Fruit fly (Drosophila melanogaster) whole organism, prepupa: ENCODE measurements around the gene CG43098.

Source experiments
- Blimp-1 ChIP-seq: fragments of 200-800 bp; sonication (Bioruptor generic); optimal IDR thresholded peaks from 3 replicates; lab custom pipeline; 2017; ENCODE audit warnings: missing biosample characterization, missing genetic modification characterization, mild to moderate bottlenecking, moderate library complexity, missing genetic modification reagents
- CG10631 ChIP-seq: fragments of 200-800 bp; sonication (Bioruptor generic); optimal IDR thresholded peaks from 2 replicates; lab custom pipeline; 2016; ENCODE audit warnings: missing biosample characterization, missing genetic modification characterization
- CG10669 ChIP-seq: fragments of 200-800 bp; sonication (Bioruptor generic); optimal IDR thresholded peaks from 3 replicates; lab custom pipeline; 2018; ENCODE audit warnings: missing biosample characterization, mild to moderate bottlenecking, missing genetic modification characterization, moderate library complexity
- CG11294 ChIP-seq: fragments of 200-800 bp; sonication (Bioruptor generic); IDR thresholded peaks from 2 replicates; pipeline ENCODE4 v1.3.6; 2022; ENCODE audit warnings: missing biosample characterization, missing genetic modification characterization
- CG15336 ChIP-seq: fragments of 200-800 bp; sonication (Bioruptor generic); IDR thresholded peaks from 2 replicates; pipeline ENCODE4 v1.3.6; 2022; ENCODE audit warnings: missing biosample characterization, missing genetic modification characterization
- CG3032 ChIP-seq: fragments of 200-800 bp; optimal IDR thresholded peaks from 2 replicates; lab custom pipeline; 2019; ENCODE audit warnings: missing biosample characterization, mild to moderate bottlenecking, missing genetic modification characterization, moderate library complexity
- CG31627 ChIP-seq: fragments of 200-800 bp; sonication (Bioruptor generic); optimal IDR thresholded peaks from 3 replicates; lab custom pipeline; 2016; ENCODE audit warnings: missing biosample characterization, missing genetic modification characterization
- CG32006 ChIP-seq: fragments of 200-800 bp; sonication (Bioruptor generic); optimal IDR thresholded peaks from 3 replicates; lab custom pipeline; 2017; ENCODE audit warnings: missing biosample characterization, mild to moderate bottlenecking, missing genetic modification characterization
- CG34406 ChIP-seq: fragments of 200-800 bp; sonication (Bioruptor generic); optimal IDR thresholded peaks from 3 replicates; lab custom pipeline; 2016; ENCODE audit warnings: missing biosample characterization, missing genetic modification characterization
- CG3919 ChIP-seq: fragments of 200-800 bp; sonication (Bioruptor generic); optimal IDR thresholded peaks from 3 replicates; lab custom pipeline; 2016; ENCODE audit warnings: missing biosample characterization, missing genetic modification characterization
- CG4318 ChIP-seq: fragments of 200-800 bp; sonication (Bioruptor generic); optimal IDR thresholded peaks from 3 replicates; lab custom pipeline; 2017; ENCODE audit warnings: missing biosample characterization, mild to moderate bottlenecking, missing genetic modification characterization
- CG6163 ChIP-seq: fragments of 200-800 bp; sonication (Bioruptor generic); IDR thresholded peaks from 3 replicates; pipeline ENCODE4 v1.3.6; 2022; ENCODE audit warnings: missing biosample characterization, missing genetic modification characterization
- CG6276 ChIP-seq: fragments of 200-800 bp; sonication (Bioruptor generic); optimal IDR thresholded peaks from 2 replicates; lab custom pipeline; 2017; ENCODE audit warnings: missing biosample characterization, mild to moderate bottlenecking, missing genetic modification characterization
- CG6808 ChIP-seq: fragments of 200-800 bp; sonication (Bioruptor generic); optimal IDR thresholded peaks from 3 replicates; lab custom pipeline; 2017; ENCODE audit warnings: missing biosample characterization, missing genetic modification characterization, mild to moderate bottlenecking, moderate library complexity, missing genetic modification reagents
- CG7368 ChIP-seq: fragments of 200-800 bp; sonication (Bioruptor generic); optimal IDR thresholded peaks from 3 replicates; lab custom pipeline; 2016; ENCODE audit warnings: missing biosample characterization, missing genetic modification characterization
- CG8119 ChIP-seq: fragments of 200-800 bp; sonication (Bioruptor generic); IDR thresholded peaks from 3 replicates; pipeline ENCODE4 v1.3.6; 2022; ENCODE audit warnings: missing biosample characterization, missing genetic modification characterization
- CG9139 ChIP-seq: fragments of 200-800 bp; sonication (Bioruptor generic); optimal IDR thresholded peaks from 3 replicates; lab custom pipeline; 2017; ENCODE audit warnings: missing biosample characterization, mild to moderate bottlenecking, missing genetic modification characterization
- Eip75B ChIP-seq: fragments of 200-800 bp; sonication (Bioruptor generic); optimal IDR thresholded peaks from 3 replicates; lab custom pipeline; 2016; ENCODE audit warnings: missing biosample characterization, missing genetic modification characterization
- Eip78C ChIP-seq: fragments of 200-800 bp; sonication (Bioruptor generic); peaks from one replicate; lab custom pipeline; 2016; ENCODE audit warnings: missing biosample characterization, missing genetic modification characterization
- Ets21C ChIP-seq: fragments of 200-800 bp; sonication (Bioruptor generic); optimal IDR thresholded peaks from 3 replicates; lab custom pipeline; 2016; ENCODE audit warnings: missing biosample characterization, missing genetic modification characterization
- Ets96B ChIP-seq: fragments of 200-800 bp; optimal IDR thresholded peaks from 2 replicates; lab custom pipeline; 2019; ENCODE audit warnings: missing biosample characterization, mild to moderate bottlenecking, missing genetic modification characterization, moderate library complexity
- Gug ChIP-seq: fragments of 200-800 bp; sonication (Bioruptor generic); IDR thresholded peaks from 2 replicates; pipeline ENCODE4 v1.3.6; 2022; ENCODE audit warnings: missing biosample characterization, missing genetic modification characterization
- Hr38 ChIP-seq: sonication (Bioruptor generic); optimal IDR thresholded peaks from 2 replicates; lab custom pipeline; 2016; ENCODE audit warnings: missing biosample characterization, missing genetic modification characterization
- Hr4 ChIP-seq: fragments of 200-800 bp; sonication (Bioruptor generic); optimal IDR thresholded peaks from 3 replicates; lab custom pipeline; 2016; ENCODE audit warnings: missing biosample characterization, missing genetic modification characterization
- Lpt ChIP-seq: fragments of 200-800 bp; sonication (Bioruptor generic); optimal IDR thresholded peaks from 3 replicates; lab custom pipeline; 2016; ENCODE audit warnings: missing biosample characterization, missing genetic modification characterization
- OdsH ChIP-seq: fragments of 200-800 bp; sonication (Bioruptor generic); optimal IDR thresholded peaks from 3 replicates; lab custom pipeline; 2016; ENCODE audit warnings: missing biosample characterization, missing genetic modification characterization
- Sox102F ChIP-seq: fragments of 200-800 bp; sonication (Bioruptor generic); optimal IDR thresholded peaks from 2 replicates; lab custom pipeline; 2016; ENCODE audit warnings: missing biosample characterization, mild to moderate bottlenecking, missing genetic modification characterization
- Sox14 ChIP-seq: fragments of 200-800 bp; sonication (Bioruptor generic); optimal IDR thresholded peaks from 3 replicates; lab custom pipeline; 2016; ENCODE audit warnings: missing biosample characterization, missing genetic modification characterization
- Sox15 ChIP-seq: fragments of 200-800 bp; sonication (Bioruptor generic); optimal IDR thresholded peaks from 3 replicates; lab custom pipeline; 2016; ENCODE audit warnings: missing biosample characterization, missing genetic modification characterization
- achi ChIP-seq: fragments of 200-800 bp; sonication (Bioruptor generic); optimal IDR thresholded peaks from 3 replicates; lab custom pipeline; 2016; ENCODE audit warnings: missing biosample characterization, missing genetic modification characterization
- acj6 ChIP-seq: fragments of 200-800 bp; sonication (Bioruptor generic); optimal IDR thresholded peaks from 3 replicates; lab custom pipeline; 2016; ENCODE audit warnings: missing biosample characterization, missing genetic modification characterization
- cyc ChIP-seq: fragments of 200-800 bp; sonication (Bioruptor generic); optimal IDR thresholded peaks from 3 replicates; lab custom pipeline; 2016; ENCODE audit warnings: missing biosample characterization, missing genetic modification characterization
- dac ChIP-seq: fragments of 200-800 bp; sonication (Bioruptor generic); optimal IDR thresholded peaks from 2 replicates; lab custom pipeline; 2017; ENCODE audit warnings: missing biosample characterization, mild to moderate bottlenecking, missing genetic modification characterization
- eg ChIP-seq: fragments of 200-800 bp; sonication (Bioruptor generic); IDR thresholded peaks from 3 replicates; pipeline ENCODE4 v1.3.6; 2022; ENCODE audit warnings: missing biosample characterization, missing genetic modification characterization
- fd59A ChIP-seq: fragments of 200-800 bp; sonication (Bioruptor generic); optimal IDR thresholded peaks from 2 replicates; lab custom pipeline; 2017; ENCODE audit warnings: missing biosample characterization, mild to moderate bottlenecking, missing genetic modification characterization, missing genetic modification reagents
- fd85E ChIP-seq: fragments of 200-800 bp; sonication (Bioruptor generic); optimal IDR thresholded peaks from 3 replicates; lab custom pipeline; 2016; ENCODE audit warnings: missing biosample characterization, missing genetic modification characterization
- fkh ChIP-seq: fragments of 200-800 bp; sonication (Bioruptor generic); optimal IDR thresholded peaks from 3 replicates; lab custom pipeline; 2017; ENCODE audit warnings: missing biosample characterization, mild to moderate bottlenecking, missing genetic modification characterization, moderate library complexity
- lz ChIP-seq: fragments of 200-800 bp; sonication (Bioruptor generic); optimal IDR thresholded peaks from 3 replicates; lab custom pipeline; 2016; ENCODE audit warnings: missing biosample characterization, missing genetic modification characterization
- pdm3 ChIP-seq: fragments of 200-800 bp; sonication (Bioruptor generic); optimal IDR thresholded peaks from 3 replicates; lab custom pipeline; 2016; ENCODE audit warnings: missing biosample characterization, missing genetic modification characterization
- salr ChIP-seq, 2 experiments: fragments of 200-800 bp; sonication (Bioruptor generic); optimal IDR thresholded peaks; 3 replicates each; lab custom pipeline; 2016 to 2018; ENCODE audit warnings: missing biosample characterization in 2 of 2, missing genetic modification characterization in 2 of 2, mild to moderate bottlenecking in 1 of 2
- svp ChIP-seq: fragments of 200-800 bp; sonication (Bioruptor generic); peaks from one replicate; lab custom pipeline; 2016; ENCODE audit warnings: missing biosample characterization, missing genetic modification characterization

CG43098 gene

dm6 chr3L:3672490-3673107, 13.7 kb downstream of the CG43098 start:
- TF ChIP-seq CG9139 (GFP tag; lab: Kevin White, UChicago) (no peak), Blimp-1 (GFP tag; lab: Kevin White, UChicago) (no peak), Eip78C (GFP tag; lab: Kevin White, UChicago) (no peak), Gug (no peak), Ets21C (GFP tag; lab: Kevin White, UChicago) (no peak), Ets96B (tag; lab: Kevin White, UChicago) (no peak), Eip75B (GFP tag; lab: Kevin White, UChicago) (no peak), Sox15 (no peak), Lpt (GFP tag; lab: Kevin White, UChicago) (no peak), CG8119 (GFP tag; lab: Robert Waterston, UW) (no peak), fd59A (GFP tag; lab: Kevin White, UChicago) (no peak), cyc (GFP tag; lab: Kevin White, UChicago) (no peak), CG6163 (GFP tag; lab: Robert Waterston, UW) (no peak), CG31627 (GFP tag; lab: Kevin White, UChicago) (no peak), acj6 (GFP tag; lab: Kevin White, UChicago) (no peak), lz (GFP tag; lab: Kevin White, UChicago) (no peak)

- TF ChIP-seq Eip78C (GFP tag; lab: Kevin White, UChicago) (no peak), fd85E (GFP tag; lab: Kevin White, UChicago) (no peak), Sox102F (GFP tag; lab: Kevin White, UChicago) (no peak), CG9139 (GFP tag; lab: Kevin White, UChicago) (no peak), CG10669 (no peak), acj6 (GFP tag; lab: Kevin White, UChicago) (no peak)
These were observed 19.5 kb downstream of the CG43098 start for dm6 chr3L:3678375-3678774.

- TF ChIP-seq pdm3 (GFP tag; lab: Kevin White, UChicago) (peak; percentile 25), CG8119 (GFP tag; lab: Robert Waterston, UW) (peak; percentile 57; the same call in 2 of the 3 replicates), salr (GFP tag; optimal IDR thresholded peaks at IDR 0.05; lab: Kevin White, UChicago) (no peak), CG6808 (GFP tag; lab: Kevin White, UChicago) (peak; percentile 8), CG6163 (GFP tag; lab: Robert Waterston, UW) (peak; percentile 44; the same call in 1 of the 3 replicates), CG3919 (GFP tag; lab: Kevin White, UChicago) (peak; percentile 15), Eip78C (GFP tag; lab: Kevin White, UChicago) (peak; percentile 80), CG3032 (tag; lab: Kevin White, UChicago) (no peak), CG15336 (GFP tag; lab: Robert Waterston, UW) (peak; percentile 60), achi (GFP tag; lab: Kevin White, UChicago) (peak; percentile 22), eg (GFP tag; lab: Robert Waterston, UW) (peak; percentile 69), CG10669 (peak; percentile 12), CG11294 (GFP tag; lab: Robert Waterston, UW) (0 out of 2 replicates have a peak, but pooled peaks have one; percentile 16), OdsH (GFP tag; lab: Kevin White, UChicago) (peak; percentile 40), CG4318 (peak; percentile 24), CG6276 (GFP tag; lab: Kevin White, UChicago) (peak; percentile 29), Sox14 (GFP tag; lab: Kevin White, UChicago) (no peak), Hr4 (GFP tag; lab: Kevin White, UChicago) (peak; percentile 51), Hr38 (GFP tag; lab: Kevin White, UChicago) (no peak), CG32006 (GFP tag; lab: Kevin White, UChicago) (peak; percentile 53), CG7368 (GFP tag; lab: Kevin White, UChicago) (no peak), Ets96B (tag; lab: Kevin White, UChicago) (peak; percentile 15), svp (peak; percentile 2), dac (GFP tag; lab: Kevin White, UChicago) (no peak), fkh (GFP tag; lab: Kevin White, UChicago) (no peak), CG34406 (GFP tag; lab: Kevin White, UChicago) (peak; percentile 0), CG10631 (peak; percentile 22)
These were observed 25.1 kb downstream of the CG43098 start for dm6 chr3L:3684004-3684403.
